Worm (Caenorhabditis elegans) whole organism, L4 larva: ENCODE data around the gene ccpp-6.

ENCODE experiments used
- F26F4.8 ChIP-seq: fragments of 200-800 bp; sonication (Bioruptor generic); conservative IDR thresholded peaks from 2 replicates; pipeline ENCODE4 v1.3.6; 2022; ENCODE audit warnings: missing genetic modification characterization, missing compliant biosample characterization
- T20F7.1 ChIP-seq: fragments of 200-800 bp; sonication (Bioruptor generic); optimal IDR thresholded peaks from 2 replicates; lab custom pipeline; 2018; ENCODE audit warnings: mild to moderate bottlenecking, missing genetic modification characterization, missing compliant biosample characterization
- Y5F2A.4 ChIP-seq: fragments of 200-800 bp; sonication (Bioruptor generic); optimal IDR thresholded peaks from 2 replicates; lab custom pipeline; 2018; ENCODE audit warnings: mild to moderate bottlenecking, missing genetic modification characterization, missing compliant biosample characterization
- aha-1 ChIP-seq: fragments of 150-350 bp; peaks from one replicate; lab custom pipeline; 2014; ENCODE audit warnings: missing biosample characterization, missing genetic modification characterization
- ceh-28 ChIP-seq: fragments of 150-350 bp; optimal IDR thresholded peaks from 2 replicates; lab custom pipeline; 2014; ENCODE audit warnings: missing biosample characterization, missing genetic modification reagents, missing genetic modification characterization
- ceh-32 ChIP-seq: sonication (generic microtip); optimal IDR thresholded peaks from 2 replicates; lab custom pipeline; 2016; ENCODE audit warnings: mild to moderate bottlenecking, missing genetic modification characterization, missing compliant biosample characterization; ENCODE audit not compliant: poor library complexity
- ceh-44 ChIP-seq: fragments of 200-800 bp; sonication (Bioruptor generic); IDR thresholded peaks from 2 replicates; pipeline ENCODE4 v1.3.6; 2022; ENCODE audit warnings: missing genetic modification reagents, missing genetic modification characterization, missing compliant biosample characterization
- ces-1 ChIP-seq: fragments of 150-350 bp; sonication (generic microtip); optimal IDR thresholded peaks from 4 replicates; lab custom pipeline; 2014; ENCODE audit warnings: missing biosample characterization, missing genetic modification reagents, missing genetic modification characterization
- ctbp-1 ChIP-seq: fragments of 200-800 bp; sonication (Bioruptor generic); IDR thresholded peaks from 2 replicates; pipeline ENCODE4 v1.3.6; 2022; ENCODE audit warnings: missing genetic modification reagents, missing genetic modification characterization, missing compliant biosample characterization
- daf-16 ChIP-seq, 3 experiments: sonication (generic microtip); optimal IDR thresholded peaks; 2 replicates each; lab custom pipeline; 2016 to 2017; ENCODE audit warnings: missing genetic modification characterization in 3 of 3, missing genetic modification reagents in 3 of 3, mild to moderate bottlenecking in 2 of 3, missing compliant biosample characterization in 2 of 3, missing biosample characterization in 1 of 3, moderate library complexity in 1 of 3
- daf-19 ChIP-seq: fragments of 200-800 bp; sonication (Bioruptor generic); conservative IDR thresholded peaks from 2 replicates; pipeline ENCODE4 v1.3.6; 2022; ENCODE audit warnings: missing genetic modification characterization, missing compliant biosample characterization
- daf-8 ChIP-seq: fragments of 200-800 bp; sonication (Bioruptor generic); IDR thresholded peaks from 2 replicates; pipeline ENCODE4 v1.3.6; 2022; ENCODE audit warnings: missing genetic modification characterization, missing compliant biosample characterization
- dmd-6 ChIP-seq: fragments of 200-800 bp; sonication (Bioruptor generic); IDR thresholded peaks from 2 replicates; pipeline ENCODE4 v1.3.6; 2022; ENCODE audit warnings: missing genetic modification reagents, missing genetic modification characterization, missing compliant biosample characterization
- dpl-1 ChIP-seq: fragments of 150-350 bp; optimal IDR thresholded peaks from 2 replicates; lab custom pipeline; 2014; ENCODE audit warnings: missing biosample characterization, missing genetic modification reagents, missing genetic modification characterization
- duxl-1 ChIP-seq: sonication (generic microtip); optimal IDR thresholded peaks from 2 replicates; lab custom pipeline; 2016; ENCODE audit warnings: mild to moderate bottlenecking, missing genetic modification characterization, moderate library complexity, missing compliant biosample characterization; ENCODE audit not compliant: poor library complexity
- egl-27 ChIP-seq: sonication (generic microtip); optimal IDR thresholded peaks from 3 replicates; lab custom pipeline; 2017; ENCODE audit warnings: missing biosample characterization, missing genetic modification reagents, missing genetic modification characterization
- egl-43 ChIP-seq: fragments of 200-800 bp; sonication (Bioruptor generic); IDR thresholded peaks from 2 replicates; pipeline ENCODE4 v1.3.6; 2022; ENCODE audit warnings: missing genetic modification reagents, missing genetic modification characterization, missing compliant biosample characterization
- fkh-10 ChIP-seq: fragments of 150-350 bp; optimal IDR thresholded peaks from 2 replicates; lab custom pipeline; 2014; ENCODE audit warnings: missing biosample characterization, missing genetic modification reagents, missing genetic modification characterization
- hmg-1.1 ChIP-seq: fragments of 200-800 bp; sonication (Bioruptor generic); IDR thresholded peaks from 2 replicates; pipeline ENCODE4 v1.3.6; 2022; ENCODE audit warnings: missing genetic modification reagents, missing genetic modification characterization, missing compliant biosample characterization
- lin-15B ChIP-seq: fragments of 150-350 bp; sonication (generic microtip); optimal IDR thresholded peaks from 3 replicates; lab custom pipeline; 2014; ENCODE audit warnings: missing biosample characterization, missing genetic modification characterization
- lin-29 ChIP-seq: fragments of 200-800 bp; sonication (Bioruptor generic); IDR thresholded peaks from 2 replicates; pipeline ENCODE4 v1.3.6; 2022; ENCODE audit warnings: missing genetic modification reagents, missing genetic modification characterization, missing compliant biosample characterization
- lin-38 ChIP-seq: fragments of 200-800 bp; sonication (Bioruptor generic); IDR thresholded peaks from 2 replicates; pipeline ENCODE4 v1.3.6; 2022; ENCODE audit warnings: missing genetic modification reagents, missing genetic modification characterization, missing compliant biosample characterization
- lsy-2 ChIP-seq, 2 experiments: fragments of 150-350 bp in 1 of 2; sonication (generic microtip) in 1 of 2; optimal IDR thresholded peaks; 2 replicates each; lab custom pipeline; 2014 to 2017; ENCODE audit warnings: missing biosample characterization in 2 of 2, missing genetic modification characterization in 2 of 2
- madf-5 ChIP-seq, 2 experiments: fragments of 200-800 bp; sonication (Bioruptor generic); IDR thresholded peaks; 2 replicates each; pipeline ENCODE4 v1.3.6; 2022; ENCODE audit warnings: missing compliant biosample characterization in 2 of 2, missing genetic modification characterization in 2 of 2
- mdl-1 ChIP-seq, 2 experiments: fragments of 150-350 bp in 1 of 2; sonication (generic microtip) in 1 of 2; optimal IDR thresholded peaks; 2 replicates each; lab custom pipeline; 2014 to 2017; ENCODE audit warnings: missing biosample characterization in 2 of 2, missing genetic modification characterization in 2 of 2
- mes-2 ChIP-seq: sonication (generic microtip); optimal IDR thresholded peaks from 2 replicates; lab custom pipeline; 2016; ENCODE audit warnings: missing genotype, mild to moderate bottlenecking, missing genetic modification characterization, missing compliant biosample characterization; ENCODE audit not compliant: poor library complexity, severe bottlenecking
- mxl-2 ChIP-seq: fragments of 200-800 bp; sonication (Bioruptor generic); conservative IDR thresholded peaks from 2 replicates; pipeline ENCODE4 v1.3.6; 2022; ENCODE audit warnings: missing genetic modification reagents, missing genetic modification characterization, missing compliant biosample characterization
- mxl-3 ChIP-seq: fragments of 200-800 bp; sonication (Bioruptor generic); optimal IDR thresholded peaks from 2 replicates; lab custom pipeline; 2018; ENCODE audit warnings: mild to moderate bottlenecking, missing genetic modification characterization, missing compliant biosample characterization
- nhr-41 ChIP-seq: fragments of 200-800 bp; sonication (Bioruptor generic); IDR thresholded peaks from 2 replicates; pipeline ENCODE4 v1.3.6; 2022; ENCODE audit warnings: missing genetic modification reagents, missing genetic modification characterization, missing compliant biosample characterization
- nhr-76 ChIP-seq: fragments of 150-350 bp; optimal IDR thresholded peaks from 2 replicates; lab custom pipeline; 2014; ENCODE audit warnings: missing biosample characterization, missing genetic modification characterization
- pha-4 ChIP-seq, 2 experiments: fragments of 150-350 bp in 1 of 2; fragments of 200-800 bp in 1 of 2; sonication (Bioruptor generic) in 1 of 2; IDR thresholded peaks in 1 of 2; optimal IDR thresholded peaks in 1 of 2; 2 replicates each; pipeline versions ENCODE4 v1.3.6 to Lab custom; 2014 to 2022; ENCODE audit warnings: missing genetic modification characterization in 2 of 2, missing genetic modification reagents in 2 of 2, missing biosample characterization in 1 of 2, missing compliant biosample characterization in 1 of 2
- pqm-1 ChIP-seq: sonication (generic microtip); optimal IDR thresholded peaks from 2 replicates; lab custom pipeline; 2017; ENCODE audit warnings: missing biosample characterization, missing genetic modification characterization
- rbr-2 ChIP-seq: sonication (generic microtip); optimal IDR thresholded peaks from 2 replicates; lab custom pipeline; 2016; ENCODE audit warnings: missing genotype, missing genetic modification characterization, missing compliant biosample characterization
- saeg-2 ChIP-seq: fragments of 200-800 bp; sonication (Bioruptor generic); IDR thresholded peaks from 2 replicates; pipeline ENCODE4 v1.3.6; 2022; ENCODE audit warnings: missing genetic modification reagents, missing genetic modification characterization, missing compliant biosample characterization
- skn-1 ChIP-seq: fragments of 150-350 bp; optimal IDR thresholded peaks from 2 replicates; lab custom pipeline; 2014; ENCODE audit warnings: missing biosample characterization, missing genetic modification characterization
- spr-1 ChIP-seq: sonication (generic microtip); optimal IDR thresholded peaks from 2 replicates; lab custom pipeline; 2016; ENCODE audit warnings: mild to moderate bottlenecking, missing genetic modification characterization, missing compliant biosample characterization
- tag-97 ChIP-seq: fragments of 200-800 bp; sonication (Bioruptor generic); IDR thresholded peaks from 2 replicates; pipeline ENCODE4 v1.3.6; 2022; ENCODE audit warnings: missing genetic modification characterization, missing compliant biosample characterization
- unc-130 ChIP-seq: sonication (generic microtip); optimal IDR thresholded peaks from 2 replicates; lab custom pipeline; 2016; ENCODE audit warnings: missing genetic modification reagents, missing genetic modification characterization, missing compliant biosample characterization
- unc-62 ChIP-seq, 3 experiments: fragments of 150-350 bp in 1 of 3; sonication (generic microtip); optimal IDR thresholded peaks in 2 of 3; peaks in 1 of 3; 1 replicate in 1 of 3; 2 replicates in 2 of 3; lab custom pipeline; 2014 to 2017; ENCODE audit warnings: missing biosample characterization in 3 of 3, missing genetic modification characterization in 3 of 3, missing genetic modification reagents in 3 of 3, missing genotype in 1 of 3
- zip-11 ChIP-seq: fragments of 200-800 bp; sonication (Bioruptor generic); IDR thresholded peaks from 2 replicates; pipeline ENCODE4 v1.3.6; 2022; ENCODE audit warnings: missing genetic modification characterization, missing compliant biosample characterization
- ztf-7 ChIP-seq: fragments of 150-350 bp; optimal IDR thresholded peaks from 2 replicates; lab custom pipeline; 2014; ENCODE audit warnings: missing biosample characterization, missing genetic modification characterization

Gene ccpp-6

ce11 chrII:5395594-5395993 is 8.5 kb upstream of the ccpp-6 start, which contains the start of gene pink-1:
pink-1 (minus strand) TSS chrII:5395694.
- TF ChIP-seq mxl-2 (no peak), lin-38 (GFP tag; lab: Robert Waterston, UW) (0 out of 2 replicates have a peak, but pooled peaks have one; percentile 17)

- TF ChIP-seq zip-11 (GFP tag; lab: Robert Waterston, UW) (no peak), rbr-2 (tag; lab: Kevin White, UChicago) (no peak), egl-43 (GFP tag; lab: Robert Waterston, UW) (no peak), madf-5 (GFP tag; IDR thresholded peaks at IDR 0.05; lab: Robert Waterston, UW) (no peak), aha-1 (tag; lab: Kevin White, UChicago) (peak; percentile 11), daf-16 (GFP tag; optimal IDR thresholded peaks at IDR 0.05; lab: Kevin White, UChicago) (no peak), daf-16 (tag; optimal IDR thresholded peaks at IDR 0.05; lab: Kevin White, UChicago) (no peak), pqm-1 (tag; lab: Kevin White, UChicago) (no peak), ceh-32 (tag; lab: Kevin White, UChicago) (no peak)
- TF ChIP-seq, all 104 proteins: peak for 1
Measured at ce11 chrII:5393090-5393489, 6.0 kb upstream of the ccpp-6 start, which contains the start of gene brap-2. brap-2 (minus strand) TSS chrII:5393190.

- no peak for TF ChIP-seq T20F7.1 (GFP tag; lab: Kevin White, UChicago)
- no peak for TF ChIP-seq aha-1 (tag; lab: Kevin White, UChicago)
- no peak for TF ChIP-seq skn-1 (tag; lab: Kevin White, UChicago)
- TF ChIP-seq dpl-1 (GFP tag; lab: Kevin White, UChicago), result peak; percentile 55
- no peak for TF ChIP-seq nhr-41 (GFP tag; lab: Robert Waterston, UW)
Measured at ce11 chrII:5391447-5391846, 4.3 kb upstream of the ccpp-6 start.

ce11 chrII:5389831-5390323 is 2.8 kb upstream of the ccpp-6 start, which contains the start of gene ndx-6:
ndx-6 (minus strand) TSS chrII:5389881.
- TF ChIP-seq dmd-6 (GFP tag; lab: Robert Waterston, UW), result peak; percentile 61
- TF ChIP-seq nhr-41 (GFP tag; lab: Robert Waterston, UW), result no peak
- peak; percentile 86 for TF ChIP-seq lin-38 (GFP tag; lab: Robert Waterston, UW)
- TF ChIP-seq ceh-44 (GFP tag; lab: Robert Waterston, UW), result no peak
- TF ChIP-seq unc-62 (GFP tag; optimal IDR thresholded peaks at IDR 0.05 in 1 of 2; lab: Kevin White, UChicago), result peak in 1 of 2 experiments; percentile 89
- TF ChIP-seq unc-62 (tag; optimal IDR thresholded peaks at IDR 0.05; lab: Kevin White, UChicago), result no peak
- TF ChIP-seq nhr-76 (tag; lab: Kevin White, UChicago), result no peak
- no peak for TF ChIP-seq egl-27 (tag; lab: Kevin White, UChicago)
- no peak for TF ChIP-seq unc-130 (GFP tag; lab: Kevin White, UChicago)
- TF ChIP-seq saeg-2 (GFP tag; lab: Robert Waterston, UW), result no peak
- TF ChIP-seq mdl-1 (tag; optimal IDR thresholded peaks at IDR 0.05; lab: Kevin White, UChicago), result peak in 1 of 2 experiments; percentile 27
- no peak for TF ChIP-seq ces-1 (GFP tag; lab: Kevin White, UChicago)
- no peak for TF ChIP-seq madf-5 (GFP tag; IDR thresholded peaks at IDR 0.05; lab: Robert Waterston, UW)
- TF ChIP-seq skn-1 (tag; lab: Kevin White, UChicago), result no peak
- TF ChIP-seq daf-8, result no peak
- TF ChIP-seq ctbp-1 (GFP tag; lab: Robert Waterston, UW), result 0 out of 2 replicates have a peak, but pooled peaks have one; percentile 23
- peak; percentile 53; the same call in 1 of the 2 replicates for TF ChIP-seq daf-19
- TF ChIP-seq fkh-10 (GFP tag; lab: Kevin White, UChicago), result no peak
- TF ChIP-seq pha-4 (GFP tag; IDR thresholded peaks at IDR 0.05; lab: Robert Waterston, UW), result no peak; the same call in 1 of the 2 replicates
- peak; percentile 64 for TF ChIP-seq pha-4 (tag; optimal IDR thresholded peaks at IDR 0.05; lab: Kevin White, UChicago)
- TF ChIP-seq tag-97, result no peak
- peak; percentile 91 for TF ChIP-seq mes-2 (tag; lab: Kevin White, UChicago)
- peak; percentile 51 for TF ChIP-seq duxl-1 (tag; lab: Kevin White, UChicago)
- peak; percentile 22 for TF ChIP-seq lin-15B (tag; lab: Kevin White, UChicago)
- TF ChIP-seq spr-1 (tag; lab: Kevin White, UChicago), result peak; percentile 66
- TF ChIP-seq ceh-28, result no peak
- peak; percentile 42 for TF ChIP-seq aha-1 (tag; lab: Kevin White, UChicago)
- peak; percentile 73 to 94 for TF ChIP-seq lsy-2 (tag; optimal IDR thresholded peaks at IDR 0.05; lab: Kevin White, UChicago)
- peak; percentile 57 for TF ChIP-seq mxl-3
- TF ChIP-seq daf-16 (GFP tag; optimal IDR thresholded peaks at IDR 0.05; lab: Kevin White, UChicago), result no peak
- TF ChIP-seq daf-16 (tag; optimal IDR thresholded peaks at IDR 0.05; lab: Kevin White, UChicago), result peak; percentile 47
- TF ChIP-seq F26F4.8 (GFP tag; lab: Robert Waterston, UW), result no peak
- TF ChIP-seq ztf-7 (tag; lab: Kevin White, UChicago), result peak; percentile 43
- no peak for TF ChIP-seq Y5F2A.4 (GFP tag; lab: Kevin White, UChicago)
- peak; percentile 71 for TF ChIP-seq hmg-1.1
- TF ChIP-seq lin-29, result 0 out of 2 replicates have a peak, but pooled peaks have one; percentile 32
- peak; percentile 99 for TF ChIP-seq dpl-1 (GFP tag; lab: Kevin White, UChicago)
